Fruit fly (Drosophila melanogaster) whole organism, wandering third instar larva: Measurements from ENCODE around the gene dgt2.

Experiments
- Abd-B ChIP-seq: fragments of >200 bp; optimal IDR thresholded peaks from 2 replicates; lab custom pipeline; 2017; ENCODE audit warnings: missing biosample characterization, missing genetic modification characterization
- CG32264 ChIP-seq: fragments of 200-800 bp; sonication (Bioruptor generic); optimal IDR thresholded peaks from 2 replicates; lab custom pipeline; 2016; ENCODE audit warnings: missing biosample characterization, missing genetic modification characterization
- CG9705 ChIP-seq: fragments of 200-800 bp; sonication (Bioruptor generic); optimal IDR thresholded peaks from 2 replicates; lab custom pipeline; 2018; ENCODE audit warnings: missing biosample characterization, mild to moderate bottlenecking, missing genetic modification characterization
- CrebA ChIP-seq: fragments of 200-800 bp; sonication (Bioruptor generic); optimal IDR thresholded peaks from 2 replicates; lab custom pipeline; 2016; ENCODE audit warnings: missing biosample characterization, mild to moderate bottlenecking, missing genetic modification characterization, borderline replicate concordance
- Dfd ChIP-seq: fragments of >200 bp; optimal IDR thresholded peaks from 2 replicates; lab custom pipeline; 2017; ENCODE audit warnings: missing biosample characterization, missing genetic modification characterization
- GATAd ChIP-seq: sonication (Bioruptor generic); optimal IDR thresholded peaks from 2 replicates; lab custom pipeline; 2016; ENCODE audit warnings: missing biosample characterization, missing genetic modification characterization
- HLH106 ChIP-seq: fragments of 200-800 bp; optimal IDR thresholded peaks from 3 replicates; lab custom pipeline; 2019; ENCODE audit warnings: missing biosample characterization, mild to moderate bottlenecking, missing genetic modification characterization, moderate library complexity
- Hnf4 ChIP-seq: fragments of 200-800 bp; sonication (Bioruptor generic); optimal IDR thresholded peaks from 2 replicates; lab custom pipeline; 2016; ENCODE audit warnings: missing biosample characterization, mild to moderate bottlenecking, missing genetic modification characterization
- Hr78 ChIP-seq: fragments of >200 bp; optimal IDR thresholded peaks from 2 replicates; lab custom pipeline; 2017; ENCODE audit warnings: missing biosample characterization, missing genetic modification characterization
- Hr83 ChIP-seq: fragments of 200-300 bp; sonication (Bioruptor generic); optimal IDR thresholded peaks from 2 replicates; lab custom pipeline; 2016; ENCODE audit warnings: missing biosample characterization, mild to moderate bottlenecking, missing genetic modification characterization, moderate library complexity; ENCODE audit not compliant: poor library complexity, severe bottlenecking
- Jra ChIP-seq: sonication (Bioruptor generic); optimal IDR thresholded peaks from 2 replicates; lab custom pipeline; 2016; ENCODE audit warnings: missing biosample characterization, missing genetic modification characterization
- Myc ChIP-seq: fragments of >200 bp; optimal IDR thresholded peaks from 2 replicates; lab custom pipeline; 2017
- OdsH ChIP-seq: fragments of 200-800 bp; sonication (Bioruptor generic); optimal IDR thresholded peaks from 2 replicates; lab custom pipeline; 2016; ENCODE audit warnings: missing biosample characterization, mild to moderate bottlenecking, missing genetic modification characterization
- Rel ChIP-seq, 2 experiments: fragments of 200-800 bp; sonication (Bioruptor generic) in 1 of 2; optimal IDR thresholded peaks; 2 replicates in 1 of 2; 3 replicates in 1 of 2; lab custom pipeline; 2016 to 2019; ENCODE audit warnings: mild to moderate bottlenecking in 2 of 2, missing biosample characterization in 2 of 2, missing genetic modification characterization in 2 of 2, moderate library complexity in 1 of 2
- Vsx2 ChIP-seq: fragments of 200-300, 225-300 bp; sonication (Bioruptor generic); optimal IDR thresholded peaks from 2 replicates; lab custom pipeline; 2018; ENCODE audit warnings: missing biosample characterization, missing genetic modification characterization; ENCODE audit not compliant: partially characterized antibody
- br ChIP-seq: fragments of 200-800 bp; sonication (Bioruptor generic); optimal IDR thresholded peaks from 2 replicates; lab custom pipeline; 2016; ENCODE audit warnings: missing biosample characterization, missing genetic modification characterization
- brk ChIP-seq: fragments of 200-800 bp; sonication (Bioruptor generic); optimal IDR thresholded peaks from 2 replicates; lab custom pipeline; 2016; ENCODE audit warnings: missing biosample characterization, mild to moderate bottlenecking, missing genetic modification characterization
- dl ChIP-seq, 2 experiments: fragments of 175-275, 200-275 bp in 1 of 2; fragments of 200-275 bp in 1 of 2; sonication (Bioruptor generic); optimal IDR thresholded peaks; lab custom pipeline; 2018; ENCODE audit warnings: mild to moderate bottlenecking in 2 of 2, missing biosample characterization in 2 of 2, missing genetic modification characterization in 2 of 2, moderate library complexity in 2 of 2; ENCODE audit not compliant: partially characterized antibody in 2 of 2, insufficient read depth in 1 of 2
- dmrt93B ChIP-seq: fragments of 200-800 bp; sonication (Bioruptor generic); optimal IDR thresholded peaks from 2 replicates; lab custom pipeline; 2018; ENCODE audit warnings: missing biosample characterization, mild to moderate bottlenecking, missing genetic modification characterization
- dsf ChIP-seq: sonication (Bioruptor generic); optimal IDR thresholded peaks from 2 replicates; lab custom pipeline; 2016; ENCODE audit warnings: missing biosample characterization, missing genetic modification characterization, borderline replicate concordance
- ey ChIP-seq: fragments of 200-800 bp; sonication (Bioruptor generic); optimal IDR thresholded peaks from 2 replicates; lab custom pipeline; 2016; ENCODE audit warnings: missing biosample characterization, missing genetic modification characterization
- fru ChIP-seq: fragments of 200-800 bp; sonication (Bioruptor generic); optimal IDR thresholded peaks from 3 replicates; lab custom pipeline; 2016; ENCODE audit warnings: missing biosample characterization, mild to moderate bottlenecking, missing genetic modification characterization
- h ChIP-seq: fragments of 200-800 bp; sonication (Bioruptor generic); optimal IDR thresholded peaks from 3 replicates; lab custom pipeline; 2016; ENCODE audit warnings: missing biosample characterization, mild to moderate bottlenecking, missing genetic modification characterization
- jim ChIP-seq: fragments of 175-275, 200-325 bp; sonication (Bioruptor generic); optimal IDR thresholded peaks from 2 replicates; lab custom pipeline; 2016; ENCODE audit warnings: missing biosample characterization, mild to moderate bottlenecking, missing genetic modification characterization
- lola ChIP-seq: fragments of >200 bp; optimal IDR thresholded peaks from 2 replicates; lab custom pipeline; 2017; ENCODE audit warnings: missing biosample characterization, missing genetic modification characterization
- pan ChIP-seq: fragments of >200 bp; optimal IDR thresholded peaks from 2 replicates; lab custom pipeline; 2017
- psq ChIP-seq: fragments of 200-800 bp; sonication (Bioruptor generic); optimal IDR thresholded peaks from 3 replicates; lab custom pipeline; 2017; ENCODE audit warnings: missing biosample characterization, mild to moderate bottlenecking, missing genetic modification characterization, moderate library complexity
- rgr ChIP-seq: fragments of 200-800 bp; sonication (Bioruptor generic); optimal IDR thresholded peaks from 3 replicates; lab custom pipeline; 2016; ENCODE audit warnings: missing biosample characterization, mild to moderate bottlenecking, missing genetic modification characterization
- sage ChIP-seq: fragments of 200-800 bp; sonication (Bioruptor generic); optimal IDR thresholded peaks from 2 replicates; lab custom pipeline; 2016; ENCODE audit warnings: missing biosample characterization, mild to moderate bottlenecking, missing genetic modification characterization
- sv ChIP-seq: fragments of 200-800 bp; sonication (Bioruptor generic); optimal IDR thresholded peaks from 3 replicates; lab custom pipeline; 2016; ENCODE audit warnings: missing biosample characterization, missing genetic modification characterization
- tai ChIP-seq: sonication (Bioruptor generic); optimal IDR thresholded peaks from 2 replicates; lab custom pipeline; 2016; ENCODE audit warnings: missing biosample characterization, missing genetic modification characterization
- usp ChIP-seq: fragments of >200 bp; optimal IDR thresholded peaks from 2 replicates; lab custom pipeline; 2017; ENCODE audit warnings: missing biosample characterization, missing genetic modification characterization
- woc ChIP-seq: sonication (Bioruptor generic); optimal IDR thresholded peaks from 2 replicates; lab custom pipeline; 2016; ENCODE audit warnings: missing biosample characterization, mild to moderate bottlenecking, missing genetic modification characterization

The dgt2 gene

DNA sequence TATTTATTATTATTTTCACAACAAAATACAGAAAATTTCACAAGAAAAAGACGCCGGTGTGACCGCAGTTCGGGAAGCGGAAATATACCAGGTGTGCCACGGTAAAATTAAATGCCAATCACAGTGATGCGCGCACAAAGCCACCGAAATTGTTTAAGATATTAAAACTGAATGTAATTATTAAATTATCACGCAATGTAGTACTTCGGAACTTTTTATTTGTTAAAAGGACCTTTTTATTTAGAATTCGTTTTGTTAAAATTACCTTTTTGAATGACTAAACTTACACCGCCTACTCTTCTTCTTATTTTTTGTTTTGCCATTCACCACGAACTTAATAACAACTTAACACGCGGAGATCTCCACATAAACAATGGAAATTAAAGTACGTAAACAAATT is 1.8 kb upstream of the dgt2 start, which contains the start of the genes CG6686 and CG34163:
TSS of gene CG6686 (minus strand) at position 95 of the 400 bp plus-strand sequence.
TSS of gene CG34163 (plus strand) at position 326 of the 400 bp plus-strand sequence.
- peak; percentile 50 for TF ChIP-seq OdsH (GFP tag; lab: Kevin White, UChicago)
- TF ChIP-seq sage = no peak
- TF ChIP-seq dl (GFP tag; optimal IDR thresholded peaks at IDR 0.05; lab: Kevin White, UChicago; ENCODE audit: insufficient read depth in 1 of 2, partially characterized antibody in 2 of 2) = no peak
- TF ChIP-seq rgr = no peak
- peak; percentile 47 for TF ChIP-seq HLH106 (tag; lab: Kevin White, UChicago)
- no peak for TF ChIP-seq Hnf4 (GFP tag; lab: Kevin White, UChicago)
- peak; percentile 77 for TF ChIP-seq Myc (lab: Kevin White, UChicago)
- no peak for TF ChIP-seq br (GFP tag; lab: Kevin White, UChicago)
- TF ChIP-seq jim (GFP tag; lab: Kevin White, UChicago) = no peak
- peak; percentile 45 for TF ChIP-seq psq (GFP tag; lab: Kevin White, UChicago)
- TF ChIP-seq pan (lab: Kevin White, UChicago) = no peak
- TF ChIP-seq GATAd (GFP tag; lab: Kevin White, UChicago) = peak; percentile 19
- TF ChIP-seq h = no peak
- TF ChIP-seq dsf (GFP tag; lab: Kevin White, UChicago) = no peak
- no peak for TF ChIP-seq Rel (GFP tag; optimal IDR thresholded peaks at IDR 0.05; lab: Kevin White, UChicago)
- TF ChIP-seq Rel (tag; optimal IDR thresholded peaks at IDR 0.05; lab: Kevin White, UChicago) = peak; percentile 15
- TF ChIP-seq Jra = no peak
- no peak for TF ChIP-seq usp (GFP tag; lab: Kevin White, UChicago)
- no peak for TF ChIP-seq CrebA
- TF ChIP-seq Vsx2 = no peak
- TF ChIP-seq fru (GFP tag; lab: Kevin White, UChicago) = no peak
- TF ChIP-seq brk = no peak
- TF ChIP-seq ey (GFP tag; lab: Kevin White, UChicago) = peak; percentile 59
- no peak for TF ChIP-seq Abd-B
- no peak for TF ChIP-seq Dfd (GFP tag; lab: Kevin White, UChicago)
- no peak for TF ChIP-seq dmrt93B (GFP tag; lab: Kevin White, UChicago)
- TF ChIP-seq CG32264 (GFP tag; lab: Kevin White, UChicago) = no peak
- no peak for TF ChIP-seq tai (GFP tag; lab: Kevin White, UChicago)
- TF ChIP-seq Hr78 (GFP tag; lab: Kevin White, UChicago) = no peak
- no peak for TF ChIP-seq sv (GFP tag; lab: Kevin White, UChicago)
- TF ChIP-seq, all 38 proteins: peak for 7

- TF ChIP-seq Hr83 (GFP tag; lab: Kevin White, UChicago) = no peak
- TF ChIP-seq lola (GFP tag; lab: Kevin White, UChicago) = no peak
- no peak for TF ChIP-seq CG32264 (GFP tag; lab: Kevin White, UChicago)
- no peak for TF ChIP-seq Dfd (GFP tag; lab: Kevin White, UChicago)
- TF ChIP-seq pan (lab: Kevin White, UChicago) = no peak
- TF ChIP-seq Vsx2 = no peak
- no peak for TF ChIP-seq Jra
- no peak for TF ChIP-seq psq (GFP tag; lab: Kevin White, UChicago)
- TF ChIP-seq OdsH (GFP tag; lab: Kevin White, UChicago) = no peak
- TF ChIP-seq sv (GFP tag; lab: Kevin White, UChicago) = no peak
- no peak for TF ChIP-seq dsf (GFP tag; lab: Kevin White, UChicago)
- TF ChIP-seq Rel (GFP tag; optimal IDR thresholded peaks at IDR 0.05; lab: Kevin White, UChicago) = no peak
- no peak for TF ChIP-seq Rel (tag; optimal IDR thresholded peaks at IDR 0.05; lab: Kevin White, UChicago)
- TF ChIP-seq GATAd (GFP tag; lab: Kevin White, UChicago) = no peak
- no peak for TF ChIP-seq br (GFP tag; lab: Kevin White, UChicago)
- no peak for TF ChIP-seq fru (GFP tag; lab: Kevin White, UChicago)
- no peak for TF ChIP-seq CG9705 (GFP tag; lab: Kevin White, UChicago)
- TF ChIP-seq CrebA = no peak
- no peak for TF ChIP-seq woc (GFP tag; lab: Kevin White, UChicago)
These were observed 526 bp upstream of the dgt2 start for dm6 chr2L:11989210-11989609.

dm6 chr2L:11990458-11991065 is 826 bp downstream of the dgt2 start, which contains the start of gene escl:
Gene escl (plus strand): TSS chr2L:11990927.
- TF ChIP-seq Myc (lab: Kevin White, UChicago) (peak; percentile 10), usp (GFP tag; lab: Kevin White, UChicago) (no peak)
